Fruit fly (Drosophila melanogaster) whole organism, embryonic: Measurements from ENCODE around the gene MESR3.

Experiments
- Atf3 ChIP-seq: fragments of 200-800 bp; sonication (Bioruptor generic); optimal IDR thresholded peaks from 3 replicates; lab custom pipeline; 2016; ENCODE audit warnings: missing biosample characterization, missing genetic modification characterization
- BEAF-32 ChIP-seq: fragments of 200-800 bp; sonication (Bioruptor generic); optimal IDR thresholded peaks from 3 replicates; lab custom pipeline; 2017; ENCODE audit warnings: missing biosample characterization, missing genetic modification characterization, mild to moderate bottlenecking, moderate library complexity, missing genetic modification reagents
- CG10462 ChIP-seq: fragments of 200-800 bp; sonication (Bioruptor generic); optimal IDR thresholded peaks from 2 replicates; lab custom pipeline; 2016; ENCODE audit warnings: missing biosample characterization, missing genetic modification characterization
- CG11696 ChIP-seq: fragments of 200-800 bp; sonication (Bioruptor generic); IDR thresholded peaks from 2 replicates; pipeline ENCODE4 v1.3.6; 2022; ENCODE audit warnings: missing biosample characterization, missing genetic modification characterization
- CG14710 ChIP-seq: fragments of 200-800 bp; sonication (Bioruptor generic); optimal IDR thresholded peaks from 3 replicates; lab custom pipeline; 2019; ENCODE audit warnings: missing biosample characterization, mild to moderate bottlenecking, missing genetic modification characterization, moderate library complexity
- CG15073 ChIP-seq: fragments of 200-800 bp; sonication (Bioruptor generic); optimal IDR thresholded peaks from 2 replicates; lab custom pipeline; 2016; ENCODE audit warnings: missing biosample characterization, missing genetic modification characterization
- CG15269 ChIP-seq: fragments of 200-800 bp; sonication (Bioruptor generic); optimal IDR thresholded peaks from 2 replicates; lab custom pipeline; 2018; ENCODE audit warnings: missing biosample characterization, mild to moderate bottlenecking, missing genetic modification characterization, moderate library complexity
- CG1602 ChIP-seq: fragments of 200-800 bp; sonication (Bioruptor generic); optimal IDR thresholded peaks from 3 replicates; lab custom pipeline; 2016; ENCODE audit warnings: missing biosample characterization, missing genetic modification characterization
- CG1792 ChIP-seq: fragments of 200-800 bp; sonication (Bioruptor generic); optimal IDR thresholded peaks from 2 replicates; lab custom pipeline; 2016; ENCODE audit warnings: missing biosample characterization, missing genetic modification characterization
- CG2116 ChIP-seq: fragments of 200-800 bp; sonication (Bioruptor generic); optimal IDR thresholded peaks from 3 replicates; lab custom pipeline; 2018; ENCODE audit warnings: missing biosample characterization, mild to moderate bottlenecking, missing genetic modification characterization
- CG2678 ChIP-seq: fragments of 200-800 bp; sonication (Bioruptor generic); optimal IDR thresholded peaks from 3 replicates; lab custom pipeline; 2019; ENCODE audit warnings: missing biosample characterization, mild to moderate bottlenecking, missing genetic modification characterization, moderate library complexity
- CG30020 ChIP-seq: fragments of 200-800 bp; optimal IDR thresholded peaks from 2 replicates; lab custom pipeline; 2019; ENCODE audit warnings: missing biosample characterization, mild to moderate bottlenecking, missing genetic modification characterization, moderate library complexity
- CG3163 ChIP-seq: fragments of 200-800 bp; sonication (Bioruptor generic); optimal IDR thresholded peaks from 3 replicates; lab custom pipeline; 2016; ENCODE audit warnings: missing biosample characterization, missing genetic modification characterization
- CG3726 ChIP-seq: fragments of 200-800 bp; sonication (Bioruptor generic); IDR thresholded peaks from 3 replicates; pipeline ENCODE4, ENCODE4 v1.3.6; 2022; ENCODE audit warnings: missing biosample characterization, missing genetic modification characterization
- CG6765 ChIP-seq: fragments of 200-800 bp; sonication (Bioruptor generic); optimal IDR thresholded peaks from 3 replicates; lab custom pipeline; 2017; ENCODE audit warnings: missing biosample characterization, mild to moderate bottlenecking, missing genetic modification characterization
- CG7963 ChIP-seq: fragments of 200-800 bp; sonication (Bioruptor generic); IDR thresholded peaks from 3 replicates; pipeline ENCODE4 v1.3.6; 2022; ENCODE audit warnings: missing biosample characterization, missing genetic modification characterization; ENCODE audit not compliant: partially characterized antibody
- CG8281 ChIP-seq: fragments of 200-800 bp; sonication (Bioruptor generic); optimal IDR thresholded peaks from 2 replicates; lab custom pipeline; 2018; ENCODE audit warnings: missing biosample characterization, mild to moderate bottlenecking, missing genetic modification characterization, moderate library complexity
- CG9797 ChIP-seq: fragments of 200-800 bp; sonication (Bioruptor generic); optimal IDR thresholded peaks from 3 replicates; lab custom pipeline; 2018; ENCODE audit warnings: missing biosample characterization, mild to moderate bottlenecking, missing genetic modification characterization
- CG9876 ChIP-seq: fragments of 200-800 bp; sonication (Bioruptor generic); optimal IDR thresholded peaks from 2 replicates; lab custom pipeline; 2016; ENCODE audit warnings: missing biosample characterization, missing genetic modification characterization
- Chrac-16 ChIP-seq: fragments of 200-800 bp; sonication (Bioruptor generic); optimal IDR thresholded peaks from 3 replicates; lab custom pipeline; 2016; ENCODE audit warnings: missing biosample characterization, missing genetic modification characterization
- Deaf1 ChIP-seq: fragments of 200-800 bp; optimal IDR thresholded peaks from 3 replicates; lab custom pipeline; 2019; ENCODE audit warnings: missing biosample characterization, mild to moderate bottlenecking, missing genetic modification characterization, moderate library complexity
- Dip3 ChIP-seq: fragments of 200-800 bp; sonication (Bioruptor generic); optimal IDR thresholded peaks from 3 replicates; lab custom pipeline; 2016; ENCODE audit warnings: missing biosample characterization, missing genetic modification characterization
- Dll ChIP-seq: fragments of 200-800 bp; sonication (Bioruptor generic); IDR thresholded peaks from 4 replicates; pipeline ENCODE4 v1.3.6; 2022; ENCODE audit warnings: missing biosample characterization, missing genetic modification characterization; ENCODE audit not compliant: partially characterized antibody
- Doc3 ChIP-seq: fragments of 200-800 bp; sonication (Bioruptor generic); IDR thresholded peaks from 3 replicates; pipeline ENCODE4 v1.3.6; 2022; ENCODE audit warnings: missing biosample characterization, missing genetic modification characterization; ENCODE audit not compliant: partially characterized antibody
- Ets65A ChIP-seq: fragments of 200-800 bp; sonication (Bioruptor generic); peaks from one replicate; lab custom pipeline; 2016; ENCODE audit warnings: missing biosample characterization, missing genetic modification characterization
- Lhr ChIP-seq: fragments of 200-800 bp; sonication (Bioruptor generic); optimal IDR thresholded peaks from 3 replicates; lab custom pipeline; 2017; ENCODE audit warnings: mild to moderate bottlenecking, missing biosample characterization, missing genetic modification reagents, missing genetic modification characterization
- MBD-R2 ChIP-seq: fragments of 200-800 bp; sonication (Bioruptor generic); IDR thresholded peaks from 2 replicates; pipeline ENCODE4 v1.3.6; 2022; ENCODE audit warnings: missing biosample characterization, missing genetic modification characterization
- Mad ChIP-seq: fragments of 200-800 bp; sonication (Bioruptor generic); optimal IDR thresholded peaks from 2 replicates; lab custom pipeline; 2016; ENCODE audit warnings: missing biosample characterization, missing genetic modification characterization
- Meics ChIP-seq: fragments of 200-800 bp; sonication (Bioruptor generic); optimal IDR thresholded peaks from 2 replicates; lab custom pipeline; 2017; ENCODE audit warnings: missing biosample characterization, mild to moderate bottlenecking, missing genetic modification characterization
- Neu2 ChIP-seq: fragments of 200-800 bp; sonication (Bioruptor generic); optimal IDR thresholded peaks from 3 replicates; lab custom pipeline; 2016; ENCODE audit warnings: missing biosample characterization, missing genetic modification characterization, borderline replicate concordance
- Poxn ChIP-seq: fragments of 200-800 bp; sonication (Bioruptor generic); IDR thresholded peaks from 2 replicates; pipeline ENCODE4 v1.3.6; 2022; ENCODE audit warnings: missing biosample characterization, missing genetic modification characterization
- Sry-β ChIP-seq: fragments of 200-800 bp; sonication (Bioruptor generic); optimal IDR thresholded peaks from 2 replicates; lab custom pipeline; 2018; ENCODE audit warnings: missing biosample characterization, mild to moderate bottlenecking, missing genetic modification characterization, moderate library complexity
- bbx ChIP-seq: fragments of 200-800 bp; sonication (Bioruptor generic); IDR thresholded peaks from 2 replicates; pipeline ENCODE4 v1.3.6; 2022; ENCODE audit warnings: missing biosample characterization, missing genetic modification characterization; ENCODE audit not compliant: partially characterized antibody
- cg ChIP-seq: fragments of 200-800 bp; sonication (Bioruptor generic); optimal IDR thresholded peaks from 3 replicates; lab custom pipeline; 2019; ENCODE audit warnings: missing biosample characterization, mild to moderate bottlenecking, missing genetic modification characterization, moderate library complexity
- chm ChIP-seq: fragments of 200-800 bp; sonication (Bioruptor generic); IDR thresholded peaks from 2 replicates; pipeline ENCODE4 v1.3.6; 2022; ENCODE audit warnings: missing biosample characterization, missing genetic modification characterization
- croc ChIP-seq: fragments of 200-800 bp; sonication (Bioruptor generic); conservative IDR thresholded peaks from 3 replicates; pipeline ENCODE4 v1.3.6; 2022; ENCODE audit warnings: missing biosample characterization, missing genetic modification characterization
- crol ChIP-seq: fragments of 200-800 bp; sonication (Bioruptor generic); IDR thresholded peaks from 2 replicates; pipeline ENCODE4 v1.3.6; 2022; ENCODE audit warnings: missing biosample characterization, missing genetic modification characterization
- dati ChIP-seq: fragments of 200-800 bp; sonication (Bioruptor generic); IDR thresholded peaks from 2 replicates; pipeline ENCODE4 v1.3.6; 2022; ENCODE audit warnings: missing biosample characterization, missing genetic modification characterization
- dm ChIP-seq: fragments of 200-800 bp; sonication (Bioruptor generic); optimal IDR thresholded peaks from 3 replicates; lab custom pipeline; 2016; ENCODE audit warnings: missing biosample characterization, missing genetic modification characterization
- fd102C ChIP-seq: fragments of 200-800 bp; sonication (Bioruptor generic); optimal IDR thresholded peaks from 2 replicates; lab custom pipeline; 2018; ENCODE audit warnings: missing biosample characterization, mild to moderate bottlenecking, missing genetic modification characterization, moderate library complexity
- grau ChIP-seq: fragments of 200-800 bp; optimal IDR thresholded peaks from 3 replicates; lab custom pipeline; 2019; ENCODE audit warnings: missing biosample characterization, mild to moderate bottlenecking, missing genetic modification characterization, moderate library complexity
- h ChIP-seq: fragments of >200 bp; optimal IDR thresholded peaks from 2 replicates; lab custom pipeline; 2017
- hth ChIP-seq: fragments of >200 bp; optimal IDR thresholded peaks from 2 replicates; lab custom pipeline; 2017; ENCODE audit warnings: inconsistent platforms
- nerfin-1 ChIP-seq: fragments of 200-800 bp; sonication (Bioruptor generic); optimal IDR thresholded peaks from 3 replicates; lab custom pipeline; 2019; ENCODE audit warnings: missing biosample characterization, mild to moderate bottlenecking, missing genetic modification characterization, moderate library complexity
- odd ChIP-seq: fragments of 200-800 bp; sonication (Bioruptor generic); optimal IDR thresholded peaks from 2 replicates; lab custom pipeline; 2017; ENCODE audit warnings: missing biosample characterization, mild to moderate bottlenecking, missing genetic modification characterization
- pan ChIP-seq, 4 experiments: fragments of >200 bp in 3 of 4; fragments of 200-800 bp in 1 of 4; sonication (Bioruptor generic) in 1 of 4; optimal IDR thresholded peaks in 3 of 4; IDR thresholded peaks in 1 of 4; 2 replicates each; pipeline versions ENCODE4 v1.3.6 to Lab custom; 2017 to 2022; ENCODE audit warnings: missing biosample characterization in 2 of 4, missing genetic modification characterization in 2 of 4, mixed read lengths in 1 of 4
- run ChIP-seq: fragments of 200-800 bp; sonication (Bioruptor generic); optimal IDR thresholded peaks from 3 replicates; lab custom pipeline; 2018; ENCODE audit warnings: missing biosample characterization, mild to moderate bottlenecking, missing genetic modification characterization
- sug ChIP-seq: fragments of 200-800 bp; optimal IDR thresholded peaks from 2 replicates; lab custom pipeline; 2019; ENCODE audit warnings: missing biosample characterization, mild to moderate bottlenecking, missing genetic modification characterization, moderate library complexity
- tgo ChIP-seq: fragments of 200-800 bp; sonication (Bioruptor generic); IDR thresholded peaks from 3 replicates; pipeline ENCODE4 v1.3.6; 2022; ENCODE audit warnings: missing biosample characterization, missing genetic modification characterization
- tup ChIP-seq: fragments of 200-800 bp; sonication (Bioruptor generic); optimal IDR thresholded peaks from 2 replicates; lab custom pipeline; 2016; ENCODE audit warnings: missing biosample characterization, mild to moderate bottlenecking, missing genetic modification characterization, moderate library complexity

MESR3 gene

dm6 chr2L:18612106-18612505 lies 5.0 kb upstream of the MESR3 start, which contains the start of gene Atac2 (continued):
- peak; percentile 23 for TF ChIP-seq CG14710 (tag; lab: Kevin White, UChicago)
- TF ChIP-seq fd102C (GFP tag; lab: Kevin White, UChicago), result no peak
- TF ChIP-seq CG3163 (GFP tag; lab: Kevin White, UChicago), result no peak
- TF ChIP-seq Sry-β (GFP tag; lab: Kevin White, UChicago), result no peak
- peak; percentile 40 for TF ChIP-seq BEAF-32 (GFP tag; lab: Kevin White, UChicago)
- no peak for TF ChIP-seq pan (optimal IDR thresholded peaks at IDR 0.05; lab: Kevin White, UChicago)
- no peak for TF ChIP-seq pan (GFP tag; optimal IDR thresholded peaks at IDR 0.05 in 1 of 2, IDR thresholded peaks at IDR 0.05 in 1 of 2)
- no peak for TF ChIP-seq CG11696 (GFP tag; lab: Robert Waterston, UW)
- TF ChIP-seq cg (GFP tag; lab: Kevin White, UChicago), result no peak
- TF ChIP-seq crol (GFP tag; lab: Robert Waterston, UW), result no peak
- TF ChIP-seq Dll (GFP tag; lab: Robert Waterston, UW), result no peak
- peak; percentile 52 for TF ChIP-seq CG9797 (GFP tag; lab: Kevin White, UChicago)
- no peak for TF ChIP-seq tup (GFP tag; lab: Kevin White, UChicago)
- no peak for TF ChIP-seq CG3726 (GFP tag; lab: Robert Waterston, UW)
- no peak for TF ChIP-seq Deaf1
- no peak for TF ChIP-seq nerfin-1 (tag; lab: Kevin White, UChicago)
- no peak for TF ChIP-seq run (tag; lab: Kevin White, UChicago)
- no peak for TF ChIP-seq tgo (GFP tag; lab: Robert Waterston, UW)
- TF ChIP-seq CG15073, result no peak
- no peak for TF ChIP-seq CG6765 (GFP tag; lab: Kevin White, UChicago)
- TF ChIP-seq Neu2 (GFP tag; lab: Kevin White, UChicago), result no peak
- no peak for TF ChIP-seq CG15269 (tag; lab: Kevin White, UChicago)
- TF ChIP-seq CG2678 (tag; lab: Kevin White, UChicago), result no peak
- peak; percentile 40 for TF ChIP-seq dm
- no peak for TF ChIP-seq Dip3 (GFP tag; lab: Kevin White, UChicago)
- TF ChIP-seq hth (lab: Kevin White, UChicago), result no peak
- no peak for TF ChIP-seq h (lab: Kevin White, UChicago)
- no peak for TF ChIP-seq Lhr
- TF ChIP-seq Mad (GFP tag; lab: Kevin White, UChicago), result no peak
- no peak for TF ChIP-seq Doc3 (GFP tag; lab: Robert Waterston, UW)
- TF ChIP-seq Atf3 (GFP tag; lab: Kevin White, UChicago), result no peak
- TF ChIP-seq bbx (GFP tag; lab: Robert Waterston, UW), result 0 out of 2 replicates have a peak, but pooled peaks have one; percentile 3
- TF ChIP-seq CG1602, result no peak
- TF ChIP-seq Ets65A (GFP tag; lab: Kevin White, UChicago), result no peak
- TF ChIP-seq croc (GFP tag; lab: Robert Waterston, UW), result no peak
- no peak for TF ChIP-seq Poxn (GFP tag; lab: Robert Waterston, UW)
- TF ChIP-seq Chrac-16 (GFP tag; lab: Kevin White, UChicago), result no peak
- TF ChIP-seq CG10462 (GFP tag; lab: Kevin White, UChicago), result no peak
- no peak for TF ChIP-seq CG2116 (GFP tag; lab: Kevin White, UChicago)
- TF ChIP-seq CG9876 (GFP tag; lab: Kevin White, UChicago), result no peak
- no peak for TF ChIP-seq CG7963
- no peak for TF ChIP-seq chm (GFP tag; lab: Robert Waterston, UW)
- TF ChIP-seq grau (tag; lab: Kevin White, UChicago), result no peak
- no peak for TF ChIP-seq dati
- no peak for TF ChIP-seq sug (tag; lab: Kevin White, UChicago)
- TF ChIP-seq Meics (GFP tag; lab: Kevin White, UChicago), result no peak
- TF ChIP-seq CG30020 (tag; lab: Kevin White, UChicago), result peak; percentile 2
- TF ChIP-seq MBD-R2 (GFP tag; lab: Robert Waterston, UW), result peak; percentile 46
- TF ChIP-seq CG8281 (tag; lab: Kevin White, UChicago), result no peak
- TF ChIP-seq odd (GFP tag; lab: Kevin White, UChicago), result no peak
- no peak for TF ChIP-seq CG1792 (GFP tag; lab: Kevin White, UChicago)
